Fruit fly (Drosophila melanogaster) whole organism, prepupa: Measurements from ENCODE around the gene CG13310.

Experiments used
- Blimp-1 ChIP-seq: fragments of 200-800 bp; sonication (Bioruptor generic); optimal IDR thresholded peaks from 3 replicates; lab custom pipeline; 2017; ENCODE audit warnings: missing biosample characterization, missing genetic modification characterization, mild to moderate bottlenecking, moderate library complexity, missing genetic modification reagents
- CG10669 ChIP-seq: fragments of 200-800 bp; sonication (Bioruptor generic); optimal IDR thresholded peaks from 3 replicates; lab custom pipeline; 2018; ENCODE audit warnings: missing biosample characterization, mild to moderate bottlenecking, missing genetic modification characterization, moderate library complexity
- CG11762 ChIP-seq: fragments of 200-800 bp; sonication (Bioruptor generic); optimal IDR thresholded peaks from 3 replicates; lab custom pipeline; 2016; ENCODE audit warnings: missing biosample characterization, missing genetic modification characterization; ENCODE audit not compliant: insufficient read depth
- CG11902 ChIP-seq: fragments of 200-800 bp; sonication (Bioruptor generic); optimal IDR thresholded peaks from 3 replicates; lab custom pipeline; 2016; ENCODE audit warnings: missing biosample characterization, missing genetic modification characterization
- CG1621 ChIP-seq: fragments of 200-800 bp; sonication (Bioruptor generic); optimal IDR thresholded peaks from 3 replicates; lab custom pipeline; 2018; ENCODE audit warnings: missing biosample characterization, mild to moderate bottlenecking, missing genetic modification characterization
- CG16779 ChIP-seq: fragments of 200-800 bp; sonication (Bioruptor generic); optimal IDR thresholded peaks from 3 replicates; lab custom pipeline; 2017; ENCODE audit warnings: missing biosample characterization, mild to moderate bottlenecking, missing genetic modification characterization
- CG31627 ChIP-seq: fragments of 200-800 bp; sonication (Bioruptor generic); optimal IDR thresholded peaks from 3 replicates; lab custom pipeline; 2016; ENCODE audit warnings: missing biosample characterization, missing genetic modification characterization
- CG32006 ChIP-seq: fragments of 200-800 bp; sonication (Bioruptor generic); optimal IDR thresholded peaks from 3 replicates; lab custom pipeline; 2017; ENCODE audit warnings: missing biosample characterization, mild to moderate bottlenecking, missing genetic modification characterization
- CG34406 ChIP-seq: fragments of 200-800 bp; sonication (Bioruptor generic); optimal IDR thresholded peaks from 3 replicates; lab custom pipeline; 2016; ENCODE audit warnings: missing biosample characterization, missing genetic modification characterization
- CG4318 ChIP-seq: fragments of 200-800 bp; sonication (Bioruptor generic); optimal IDR thresholded peaks from 3 replicates; lab custom pipeline; 2017; ENCODE audit warnings: missing biosample characterization, mild to moderate bottlenecking, missing genetic modification characterization
- CG6792 ChIP-seq: fragments of 200-800 bp; sonication (Bioruptor generic); optimal IDR thresholded peaks from 3 replicates; lab custom pipeline; 2016; ENCODE audit warnings: missing biosample characterization, missing genetic modification characterization
- CG6808 ChIP-seq: fragments of 200-800 bp; sonication (Bioruptor generic); optimal IDR thresholded peaks from 3 replicates; lab custom pipeline; 2017; ENCODE audit warnings: missing biosample characterization, missing genetic modification characterization, mild to moderate bottlenecking, moderate library complexity, missing genetic modification reagents
- CG6854 ChIP-seq: fragments of 200-800 bp; sonication (Bioruptor generic); optimal IDR thresholded peaks from 2 replicates; lab custom pipeline; 2017; ENCODE audit warnings: missing biosample characterization, mild to moderate bottlenecking, missing genetic modification characterization
- CG8632 ChIP-seq: fragments of 200-800 bp; sonication (Bioruptor generic); optimal IDR thresholded peaks from 3 replicates; lab custom pipeline; 2016; ENCODE audit warnings: missing biosample characterization, missing genetic modification characterization
- CG9139 ChIP-seq: fragments of 200-800 bp; sonication (Bioruptor generic); optimal IDR thresholded peaks from 3 replicates; lab custom pipeline; 2017; ENCODE audit warnings: missing biosample characterization, mild to moderate bottlenecking, missing genetic modification characterization
- Eip78C ChIP-seq: fragments of 200-800 bp; sonication (Bioruptor generic); peaks from one replicate; lab custom pipeline; 2016; ENCODE audit warnings: missing biosample characterization, missing genetic modification characterization
- Eip93F ChIP-seq: fragments of 200-800 bp; sonication (Bioruptor generic); optimal IDR thresholded peaks from 2 replicates; lab custom pipeline; 2016; ENCODE audit warnings: missing biosample characterization, mild to moderate bottlenecking, missing genetic modification characterization
- Ets21C ChIP-seq: fragments of 200-800 bp; sonication (Bioruptor generic); optimal IDR thresholded peaks from 3 replicates; lab custom pipeline; 2016; ENCODE audit warnings: missing biosample characterization, missing genetic modification characterization
- Ets96B ChIP-seq: fragments of 200-800 bp; optimal IDR thresholded peaks from 2 replicates; lab custom pipeline; 2019; ENCODE audit warnings: missing biosample characterization, mild to moderate bottlenecking, missing genetic modification characterization, moderate library complexity
- Gug ChIP-seq: fragments of 200-800 bp; sonication (Bioruptor generic); IDR thresholded peaks from 2 replicates; pipeline ENCODE4 v1.3.6; 2022; ENCODE audit warnings: missing biosample characterization, missing genetic modification characterization
- Hr38 ChIP-seq: sonication (Bioruptor generic); optimal IDR thresholded peaks from 2 replicates; lab custom pipeline; 2016; ENCODE audit warnings: missing biosample characterization, missing genetic modification characterization
- Hr39 ChIP-seq: fragments of 200-800 bp; sonication (Bioruptor generic); optimal IDR thresholded peaks from 2 replicates; lab custom pipeline; 2016; ENCODE audit warnings: missing biosample characterization, missing genetic modification characterization
- Lpt ChIP-seq: fragments of 200-800 bp; sonication (Bioruptor generic); optimal IDR thresholded peaks from 3 replicates; lab custom pipeline; 2016; ENCODE audit warnings: missing biosample characterization, missing genetic modification characterization
- Met ChIP-seq: fragments of 200-800 bp; sonication (Bioruptor generic); optimal IDR thresholded peaks from 3 replicates; lab custom pipeline; 2016; ENCODE audit warnings: missing biosample characterization, missing genetic modification characterization
- OdsH ChIP-seq: fragments of 200-800 bp; sonication (Bioruptor generic); optimal IDR thresholded peaks from 3 replicates; lab custom pipeline; 2016; ENCODE audit warnings: missing biosample characterization, missing genetic modification characterization
- Smox ChIP-seq: fragments of 200-800 bp; sonication (Bioruptor generic); optimal IDR thresholded peaks from 3 replicates; lab custom pipeline; 2016; ENCODE audit warnings: missing biosample characterization, missing genetic modification characterization
- Sox102F ChIP-seq: fragments of 200-800 bp; sonication (Bioruptor generic); optimal IDR thresholded peaks from 2 replicates; lab custom pipeline; 2016; ENCODE audit warnings: missing biosample characterization, mild to moderate bottlenecking, missing genetic modification characterization
- Sox14 ChIP-seq: fragments of 200-800 bp; sonication (Bioruptor generic); optimal IDR thresholded peaks from 3 replicates; lab custom pipeline; 2016; ENCODE audit warnings: missing biosample characterization, missing genetic modification characterization
- Sox15 ChIP-seq: fragments of 200-800 bp; sonication (Bioruptor generic); optimal IDR thresholded peaks from 3 replicates; lab custom pipeline; 2016; ENCODE audit warnings: missing biosample characterization, missing genetic modification characterization
- cyc ChIP-seq: fragments of 200-800 bp; sonication (Bioruptor generic); optimal IDR thresholded peaks from 3 replicates; lab custom pipeline; 2016; ENCODE audit warnings: missing biosample characterization, missing genetic modification characterization
- dac ChIP-seq: fragments of 200-800 bp; sonication (Bioruptor generic); optimal IDR thresholded peaks from 2 replicates; lab custom pipeline; 2017; ENCODE audit warnings: missing biosample characterization, mild to moderate bottlenecking, missing genetic modification characterization
- fd85E ChIP-seq: fragments of 200-800 bp; sonication (Bioruptor generic); optimal IDR thresholded peaks from 3 replicates; lab custom pipeline; 2016; ENCODE audit warnings: missing biosample characterization, missing genetic modification characterization
- fkh ChIP-seq: fragments of 200-800 bp; sonication (Bioruptor generic); optimal IDR thresholded peaks from 3 replicates; lab custom pipeline; 2017; ENCODE audit warnings: missing biosample characterization, mild to moderate bottlenecking, missing genetic modification characterization, moderate library complexity
- net ChIP-seq: fragments of 200-800 bp; sonication (Bioruptor generic); optimal IDR thresholded peaks from 3 replicates; lab custom pipeline; 2016; ENCODE audit warnings: missing biosample characterization, missing genetic modification characterization
- salr ChIP-seq, 2 experiments: fragments of 200-800 bp; sonication (Bioruptor generic); optimal IDR thresholded peaks; 3 replicates each; lab custom pipeline; 2016 to 2018; ENCODE audit warnings: missing biosample characterization in 2 of 2, missing genetic modification characterization in 2 of 2, mild to moderate bottlenecking in 1 of 2
- ss ChIP-seq, 2 experiments: fragments of 200-800 bp; sonication (Bioruptor generic); optimal IDR thresholded peaks; 2 replicates in 1 of 2; 3 replicates in 1 of 2; lab custom pipeline; 2017 to 2018; ENCODE audit warnings: mild to moderate bottlenecking in 2 of 2, missing biosample characterization in 2 of 2, missing genetic modification characterization in 2 of 2, moderate library complexity in 1 of 2
- svp ChIP-seq: fragments of 200-800 bp; sonication (Bioruptor generic); peaks from one replicate; lab custom pipeline; 2016; ENCODE audit warnings: missing biosample characterization, missing genetic modification characterization
- vri ChIP-seq: fragments of 200-800 bp; sonication (Bioruptor generic); optimal IDR thresholded peaks from 3 replicates; lab custom pipeline; 2016; ENCODE audit warnings: missing biosample characterization, mild to moderate bottlenecking, missing genetic modification characterization

Gene CG13310

DNA sequence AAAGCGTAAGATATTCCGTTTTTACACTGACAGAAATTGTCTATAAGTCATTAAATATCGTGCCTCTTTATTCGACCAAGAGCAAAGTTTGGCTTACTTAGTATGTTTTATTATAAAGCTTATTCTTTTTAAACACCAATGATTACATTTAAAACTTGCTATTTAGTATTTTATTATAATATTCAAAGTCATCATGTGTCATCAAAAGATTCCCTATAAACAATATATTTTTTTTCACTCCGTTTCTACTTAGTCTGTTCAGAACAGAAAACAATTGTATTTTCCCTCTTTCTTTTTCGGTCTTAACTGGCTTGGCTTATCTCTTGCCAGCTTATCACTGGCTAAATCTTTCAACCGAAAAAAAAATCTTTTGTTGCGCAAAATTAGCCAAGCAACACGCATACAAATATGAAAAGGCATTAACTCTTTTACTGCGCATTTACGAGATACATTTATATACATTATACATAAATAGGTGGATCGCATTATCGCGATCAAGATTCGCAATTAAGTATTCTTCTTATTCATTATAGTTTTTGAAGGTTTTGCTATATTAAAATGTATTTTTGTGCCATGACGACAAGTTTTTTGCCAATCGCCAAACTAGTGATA lies 22.9 kb downstream of the CG13310 start (continued):
- TF ChIP-seq CG32006: no peak
- TF ChIP-seq net (GFP tag; lab: Kevin White, UChicago): no peak
- peak; percentile 44 for TF ChIP-seq Smox (GFP tag; lab: Kevin White, UChicago)
- TF ChIP-seq Hr39 (GFP tag; lab: Kevin White, UChicago): peak; percentile 17
- TF ChIP-seq CG11902: no peak
- TF ChIP-seq Ets21C (GFP tag; lab: Kevin White, UChicago): no peak
- peak; percentile 60 for TF ChIP-seq Eip78C (GFP tag; lab: Kevin White, UChicago)
- TF ChIP-seq cyc: no peak
- TF ChIP-seq Blimp-1 (GFP tag; lab: Kevin White, UChicago): no peak
- TF ChIP-seq Lpt: no peak
- TF ChIP-seq dac: no peak
- TF ChIP-seq fd85E (GFP tag; lab: Kevin White, UChicago): no peak
- no peak for TF ChIP-seq Gug
- no peak for TF ChIP-seq Sox102F (GFP tag; lab: Kevin White, UChicago)
- TF ChIP-seq CG11762 (GFP tag; lab: Kevin White, UChicago): no peak
- TF ChIP-seq vri: peak; percentile 37
- TF ChIP-seq Ets96B (tag; lab: Kevin White, UChicago): no peak
- TF ChIP-seq Sox15: no peak
- no peak for TF ChIP-seq fkh (GFP tag; lab: Kevin White, UChicago)
- TF ChIP-seq CG6792 (GFP tag; lab: Kevin White, UChicago): no peak
- peak; percentile 7 for TF ChIP-seq OdsH (GFP tag; lab: Kevin White, UChicago)
- no peak for TF ChIP-seq CG16779 (tag; lab: Kevin White, UChicago)
- no peak for TF ChIP-seq salr (GFP tag; optimal IDR thresholded peaks at IDR 0.05; lab: Kevin White, UChicago)
- TF ChIP-seq, all 60 proteins: peak for 14

DNA sequence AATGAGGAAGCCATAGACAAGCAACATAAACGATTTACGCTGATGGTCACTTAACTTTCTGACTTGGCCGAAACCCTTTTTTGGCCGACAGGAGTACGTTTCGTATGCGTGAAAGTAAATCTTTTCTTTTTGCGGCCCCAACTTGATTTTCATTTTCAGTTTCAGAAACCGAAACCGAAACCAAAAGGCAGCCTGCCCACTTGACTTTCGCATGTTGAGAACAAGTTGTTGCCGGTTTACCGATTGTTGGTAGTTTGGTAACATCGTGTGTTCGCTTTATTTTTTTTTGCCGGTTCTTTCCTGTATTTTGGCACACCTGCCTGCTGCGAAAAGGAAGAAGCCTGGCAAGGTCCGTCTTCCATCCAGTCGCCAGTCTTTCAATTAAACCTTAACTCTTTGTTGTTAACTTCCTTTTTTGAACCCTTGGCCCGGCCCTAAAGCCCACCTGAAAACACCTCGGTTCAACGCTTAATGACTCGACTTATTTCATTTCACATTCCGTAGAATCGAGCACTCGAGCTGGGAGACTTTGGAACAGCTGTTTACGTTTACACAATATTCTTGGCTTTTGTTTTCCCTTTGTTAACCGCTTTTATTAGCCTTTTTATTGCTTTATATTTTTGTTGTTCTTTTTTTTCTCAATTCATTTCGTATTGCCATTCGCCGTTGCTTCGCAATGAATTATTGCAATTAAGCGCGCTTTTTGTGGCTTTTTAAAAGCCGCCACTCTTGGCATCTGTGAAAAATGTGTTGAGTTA lies 25.2 kb downstream of the CG13310 start:
- TF ChIP-seq Hr38 (GFP tag; lab: Kevin White, UChicago): no peak
- TF ChIP-seq CG1621 (tag; lab: Kevin White, UChicago): peak; percentile 37
- peak; percentile 99 for TF ChIP-seq Blimp-1 (GFP tag; lab: Kevin White, UChicago)
- no peak for TF ChIP-seq CG31627 (GFP tag; lab: Kevin White, UChicago)
- TF ChIP-seq Eip78C (GFP tag; lab: Kevin White, UChicago): peak; percentile 73
- no peak for TF ChIP-seq Eip93F (GFP tag; lab: Kevin White, UChicago)
- TF ChIP-seq CG9139 (GFP tag; lab: Kevin White, UChicago): peak; percentile 70
- no peak for TF ChIP-seq CG34406 (GFP tag; lab: Kevin White, UChicago)
- TF ChIP-seq svp (GFP tag; lab: Kevin White, UChicago): peak; percentile 14
- peak; percentile 52 to 73 for TF ChIP-seq ss (GFP tag; optimal IDR thresholded peaks at IDR 0.05; lab: Kevin White, UChicago)
- peak; percentile 15 for TF ChIP-seq CG8632 (GFP tag; lab: Kevin White, UChicago)
- peak; percentile 32 for TF ChIP-seq Sox14 (GFP tag; lab: Kevin White, UChicago)
- peak; percentile 60 for TF ChIP-seq CG6808 (GFP tag; lab: Kevin White, UChicago)
- TF ChIP-seq CG4318 (GFP tag; lab: Kevin White, UChicago): no peak
- peak; percentile 27 for TF ChIP-seq Met (GFP tag; lab: Kevin White, UChicago)
- TF ChIP-seq CG10669: peak; percentile 11
- TF ChIP-seq CG6854 (GFP tag; lab: Kevin White, UChicago): peak; percentile 81
- peak; percentile 38 for TF ChIP-seq vri
